Fruit fly (Drosophila melanogaster) whole organism, pupa: ENCODE results near the gene Tg.

Experiments used
- CG10348 ChIP-seq: fragments of 200-800 bp; sonication (Bioruptor generic); IDR thresholded peaks from 2 replicates; pipeline ENCODE4 v1.3.6; 2022; ENCODE audit warnings: missing biosample characterization, missing genetic modification characterization
- CG12605 ChIP-seq: fragments of 200-800 bp; sonication (Bioruptor generic); IDR thresholded peaks from 2 replicates; pipeline ENCODE4 v1.3.6; 2022; ENCODE audit warnings: missing biosample characterization, missing genetic modification characterization
- CG15710 ChIP-seq: fragments of 200-800 bp; sonication (Bioruptor generic); optimal IDR thresholded peaks from 2 replicates; lab custom pipeline; 2018; ENCODE audit warnings: missing biosample characterization, mild to moderate bottlenecking, missing genetic modification characterization, moderate library complexity
- CG32121 ChIP-seq: fragments of 200-800 bp; sonication (Bioruptor generic); IDR thresholded peaks from 2 replicates; pipeline ENCODE4 v1.3.6; 2022; ENCODE audit warnings: missing biosample characterization, missing genetic modification characterization
- CG34367 ChIP-seq: fragments of 200-800 bp; sonication (Bioruptor generic); optimal IDR thresholded peaks from 2 replicates; lab custom pipeline; 2018; ENCODE audit warnings: missing biosample characterization, mild to moderate bottlenecking, missing genetic modification characterization
- CG8159 ChIP-seq: fragments of 200-800 bp; sonication (Bioruptor generic); optimal IDR thresholded peaks from 3 replicates; lab custom pipeline; 2018; ENCODE audit warnings: missing biosample characterization, mild to moderate bottlenecking, missing genetic modification characterization, moderate library complexity
- CG9948 ChIP-seq: fragments of 200-800 bp; sonication (Bioruptor generic); optimal IDR thresholded peaks from 2 replicates; lab custom pipeline; 2018; ENCODE audit warnings: missing biosample characterization, mild to moderate bottlenecking, missing genetic modification characterization, moderate library complexity
- D1 ChIP-seq: fragments of 200-800 bp; sonication (Bioruptor generic); optimal IDR thresholded peaks from 2 replicates; lab custom pipeline; 2018; ENCODE audit warnings: missing biosample characterization, mild to moderate bottlenecking, missing genetic modification characterization, moderate library complexity

dm6 chr2L:7998080-7998457 is 13.1 kb upstream of the Tg start, which contains the start of gene CG7227:
- TF ChIP-seq CG10348 (GFP tag; lab: Robert Waterston, UW) (no peak), CG9948 (tag; lab: Kevin White, UChicago) (no peak), CG8159 (tag; lab: Kevin White, UChicago) (no peak), D1 (tag; lab: Kevin White, UChicago) (no peak), CG32121 (GFP tag; lab: Robert Waterston, UW) (no peak), CG15710 (no peak), CG34367 (tag; lab: Kevin White, UChicago) (no peak), CG12605 (GFP tag; lab: Robert Waterston, UW) (no peak)
